Fruit fly (Drosophila melanogaster) whole organism: Measurements from ENCODE around the gene raw.

Source experiments
- CG8478 ChIP-seq: fragments of >200 bp; optimal IDR thresholded peaks from 2 replicates; lab custom pipeline; 2018; ENCODE audit warnings: inconsistent platforms
- Dll ChIP-seq: fragments of >200 bp; optimal IDR thresholded peaks from 2 replicates; lab custom pipeline; 2017
- EcR ChIP-seq, 2 experiments: fragments of >200 bp; optimal IDR thresholded peaks; 2 replicates each; lab custom pipeline; 2017; ENCODE audit warnings: missing biosample characterization in 2 of 2, missing genetic modification characterization in 2 of 2, missing genetic modification reagents in 2 of 2
- pan ChIP-seq: fragments of >200 bp; optimal IDR thresholded peaks from 2 replicates; lab custom pipeline; 2017
- psq ChIP-seq: fragments of >200 bp; optimal IDR thresholded peaks from 2 replicates; lab custom pipeline; 2017
- usp ChIP-seq: fragments of >200 bp; optimal IDR thresholded peaks from 2 replicates; lab custom pipeline; 2017; ENCODE audit warnings: missing biosample characterization, missing genetic modification characterization, mixed read lengths

- TF ChIP-seq usp = no peak
- no peak for TF ChIP-seq CG8478 (lab: Kevin White, UChicago)
- no peak for TF ChIP-seq psq (lab: Kevin White, UChicago)
- TF ChIP-seq pan (lab: Kevin White, UChicago) = no peak
- TF ChIP-seq EcR (GFP tag; optimal IDR thresholded peaks at IDR 0.05; lab: Kevin White, UChicago) = no peak
- TF ChIP-seq Dll (lab: Kevin White, UChicago) = no peak
Measured at dm6 chr2L:8683261-8684042, 57.0 kb downstream of the raw start.
